Worm (Caenorhabditis elegans) whole organism, dauer: ENCODE measurements around the gene chil-13.
"Not testable (repeated sequence)": the region's sequence is repeated elsewhere in the genome, so short reads cannot be mapped to it uniquely, and the experiment has no call there.

Source experiments
- unc-62 ChIP-seq: sonication (generic microtip); optimal IDR thresholded peaks from 2 replicates; lab custom pipeline; 2017; ENCODE audit warnings: missing biosample characterization, missing genetic modification reagents, missing genetic modification characterization

The chil-13 gene

ce11 chrII:9438227-9438626 is at the start of gene chil-13:
Gene chil-13, minus strand, starts transcription at chrII:9438327.
- TF ChIP-seq unc-62 (GFP tag; lab: Kevin White, UChicago): no peak

- no peak for TF ChIP-seq unc-62 (GFP tag; lab: Kevin White, UChicago)
Measured at ce11 chrII:9487337-9487950, 49.3 kb upstream of the chil-13 start, which contains the start of gene T19H5.4. Gene T19H5.4, minus strand, starts transcription at chrII:9487387.

ce11 chrII:9485081-9485730 is 47.1 kb upstream of the chil-13 start:
- TF ChIP-seq unc-62 (GFP tag; lab: Kevin White, UChicago): no peak

ce11 chrII:9483342-9483741 is 45.2 kb upstream of the chil-13 start:
- no peak for TF ChIP-seq unc-62 (GFP tag; lab: Kevin White, UChicago)

ce11 chrII:9482529-9482928 is 44.4 kb upstream of the chil-13 start:
- TF ChIP-seq unc-62 (GFP tag; lab: Kevin White, UChicago): no peak

ce11 chrII:9481427-9481826 is 43.3 kb upstream of the chil-13 start:
- no peak for TF ChIP-seq unc-62 (GFP tag; lab: Kevin White, UChicago)

- TF ChIP-seq unc-62 (GFP tag; lab: Kevin White, UChicago): no peak
Measured at ce11 chrII:9480006-9480405, 41.9 kb upstream of the chil-13 start, which contains the start of gene T19H5.7. Gene T19H5.7, minus strand, starts transcription at chrII:9480106.

ce11 chrII:9477567-9477966 is 39.4 kb upstream of the chil-13 start, which contains the start of gene chil-27:
Gene chil-27, plus strand, starts transcription at chrII:9477867.
- no peak for TF ChIP-seq unc-62 (GFP tag; lab: Kevin White, UChicago)

- no peak for TF ChIP-seq unc-62 (GFP tag; lab: Kevin White, UChicago)
Measured at ce11 chrII:9474367-9475105, 36.4 kb upstream of the chil-13 start, which contains the start of the genes chil-25 and chil-26. Gene chil-25, minus strand, starts transcription at chrII:9474467. Gene chil-26, plus strand, starts transcription at chrII:9475055.

ce11 chrII:9470027-9470426 is 31.9 kb upstream of the chil-13 start, which contains the start of gene T19H5.6:
Gene T19H5.6, minus strand, starts transcription at chrII:9470221.
- TF ChIP-seq unc-62 (GFP tag; lab: Kevin White, UChicago): no peak

ce11 chrII:9468414-9468813 is 30.3 kb upstream of the chil-13 start, which contains the start of gene chil-23:
Gene chil-23, minus strand, starts transcription at chrII:9468611.
- TF ChIP-seq unc-62 (GFP tag; lab: Kevin White, UChicago): no peak

ce11 chrII:9466095-9466494 is 28.0 kb upstream of the chil-13 start, which contains the start of gene chil-22:
Gene chil-22, minus strand, starts transcription at chrII:9466195.
- TF ChIP-seq unc-62 (GFP tag; lab: Kevin White, UChicago): no peak

ce11 chrII:9461881-9462280 is 23.8 kb upstream of the chil-13 start, which contains the start of gene chil-21:
Gene chil-21, minus strand, starts transcription at chrII:9461981.
- not testable (repeated sequence) for TF ChIP-seq unc-62 (GFP tag; lab: Kevin White, UChicago)

- TF ChIP-seq unc-62 (GFP tag; lab: Kevin White, UChicago): not testable (repeated sequence)
Measured at ce11 chrII:9459462-9459861, 21.3 kb upstream of the chil-13 start, which contains the start of gene R09D1.14. Gene R09D1.14, minus strand, starts transcription at chrII:9459562.

- TF ChIP-seq unc-62 (GFP tag; lab: Kevin White, UChicago): no peak
Measured at ce11 chrII:9454304-9454703, 16.2 kb upstream of the chil-13 start, which contains the start of gene chil-19. Gene chil-19, minus strand, starts transcription at chrII:9454404.
